Fruit fly (Drosophila melanogaster): ENCODE measurements around the gene CG42526.
A peak's percentile ranks its signal among the peaks of the same experiment; 100 is the strongest.

DNA sequence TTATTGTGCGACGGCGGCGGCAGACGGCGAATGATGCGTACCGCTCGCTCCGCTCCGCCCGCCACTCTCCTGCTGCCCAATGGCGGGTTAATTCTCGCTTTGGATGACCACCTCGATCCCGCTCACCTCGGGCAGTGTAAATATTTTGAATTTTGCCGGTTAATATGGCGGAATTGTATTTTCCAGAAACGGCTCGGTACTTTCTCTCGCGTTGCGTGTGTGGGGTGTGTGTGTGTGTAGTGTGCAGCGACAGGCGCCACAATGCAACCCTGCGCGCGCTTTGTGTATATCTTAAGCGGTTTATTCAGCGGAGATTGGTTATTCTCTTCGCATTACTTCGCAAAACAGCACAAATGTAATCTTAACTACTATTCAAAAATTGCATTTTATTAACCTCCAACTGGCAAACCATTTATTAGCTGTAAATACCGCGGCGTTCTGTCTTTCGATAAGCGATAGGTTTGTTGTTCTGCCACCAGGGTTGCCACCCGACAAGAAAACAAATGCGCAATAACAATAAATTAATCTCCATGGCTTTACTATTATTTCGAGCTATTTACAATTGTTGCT is 20.7 kb upstream of the CG42526 start, which contains the start of the genes phol and CG3552:
- peak; percentile 66 for TF ChIP-seq ewg (GFP tag; optimal IDR thresholded peaks at IDR 0.05)
- no peak for TF ChIP-seq CG2889 (GFP tag; IDR thresholded peaks at IDR 0.05)
- no peak for TF ChIP-seq CG7372 (GFP tag; IDR thresholded peaks at IDR 0.05)
- peak; percentile 64 for TF ChIP-seq sens (GFP tag)
- TF ChIP-seq CG17612 (GFP tag; IDR thresholded peaks at IDR 0.05) = no peak
- TF ChIP-seq Atf3 (GFP tag; optimal IDR thresholded peaks at IDR 0.05) = no peak
- no peak for TF ChIP-seq E2f1 (GFP tag; IDR thresholded peaks at IDR 0.05)
- no peak for TF ChIP-seq pan (optimal IDR thresholded peaks at IDR 0.05)
- no peak for TF ChIP-seq pan (GFP tag; optimal IDR thresholded peaks at IDR 0.05 in 1 of 2, IDR thresholded peaks at IDR 0.05 in 1 of 2)
- TF ChIP-seq p53 (GFP tag; optimal IDR thresholded peaks at IDR 0.05) = no peak
- peak; percentile 88 for TF ChIP-seq CG13624 (GFP tag; optimal IDR thresholded peaks at IDR 0.05)
- no peak for TF ChIP-seq Eip74EF (GFP tag; optimal IDR thresholded peaks at IDR 0.05)
- no peak for TF ChIP-seq CG15073 (GFP tag; optimal IDR thresholded peaks at IDR 0.05)
- TF ChIP-seq CG15011 (GFP tag; optimal IDR thresholded peaks at IDR 0.05) = no peak
- no peak for TF ChIP-seq Xbp1 (GFP tag; optimal IDR thresholded peaks at IDR 0.05)
